Fruit fly (Drosophila melanogaster) whole organism, adult: Measurements from ENCODE around the gene CG11226.

Experiments
- CG33017 ChIP-seq: fragments of 200-800 bp; sonication (Bioruptor generic); optimal IDR thresholded peaks from 2 replicates; lab custom pipeline; 2018; ENCODE audit warnings: missing biosample characterization, mild to moderate bottlenecking, missing genetic modification characterization, moderate library complexity
- CG7045 ChIP-seq: fragments of 200-800 bp; sonication (Bioruptor generic); optimal IDR thresholded peaks from 2 replicates; lab custom pipeline; 2017; ENCODE audit warnings: missing biosample characterization, mild to moderate bottlenecking, missing genetic modification characterization
- Mnt ChIP-seq: fragments of 200-800 bp; sonication (Bioruptor generic); optimal IDR thresholded peaks from 2 replicates; lab custom pipeline; 2016; ENCODE audit warnings: missing biosample characterization, mild to moderate bottlenecking, missing genetic modification characterization

- TF ChIP-seq CG33017 (tag; lab: Kevin White, UChicago) (no peak), CG7045 (GFP tag; lab: Kevin White, UChicago) (no peak), Mnt (GFP tag; lab: Kevin White, UChicago) (no peak)
Measured at dm6 chr3L:22787947-22788489, 48.9 kb upstream of the CG11226 start, which contains the start of gene CG14448.
